Fruit fly (Drosophila melanogaster) ovary, adult (tissue): Measurements from ENCODE around the gene Sgs3.

ENCODE experiments used
- CG17801 ChIP-seq: fragments of 200-800 bp; optimal IDR thresholded peaks from 2 replicates; lab custom pipeline; 2019; ENCODE audit warnings: missing biosample characterization, mild to moderate bottlenecking, missing genetic modification characterization, moderate library complexity; ENCODE audit not compliant: partially characterized antibody

The Sgs3 gene

dm6 chr3L:11561946-11562760, 50.1 kb downstream of the Sgs3 start, which contains the start of the genes CG7394 and Mob2:
Gene CG7394 (plus strand): TSS chr3L:11561996.
Gene Mob2 (minus strand): TSS chr3L:11562233.
- TF ChIP-seq CG17801 (GFP tag; lab: Kevin White, UChicago) = peak; percentile 86
